Worm (Caenorhabditis elegans) whole organism, L1 larva: ENCODE results near the gene gmap-2.

Source experiments
- aly-2 ChIP-seq: fragments of 150-350 bp; optimal IDR thresholded peaks from 2 replicates; lab custom pipeline; 2014; ENCODE audit warnings: missing biosample characterization, missing genetic modification characterization
- ama-1 ChIP-seq: fragments of 150-350 bp; optimal IDR thresholded peaks from 2 replicates; lab custom pipeline; 2014
- blmp-1 ChIP-seq: fragments of 150-350 bp; optimal IDR thresholded peaks from 2 replicates; lab custom pipeline; 2014; ENCODE audit warnings: missing biosample characterization, missing genetic modification characterization
- egl-27 ChIP-seq, 2 experiments: fragments of 150-350 bp in 1 of 2; sonication (generic microtip); optimal IDR thresholded peaks; 3 replicates each; lab custom pipeline; 2017 to 2018; ENCODE audit warnings: missing biosample characterization in 2 of 2, missing genetic modification characterization in 2 of 2, missing genetic modification reagents in 2 of 2
- nhr-11 ChIP-seq: fragments of 150-350 bp; optimal IDR thresholded peaks from 2 replicates; lab custom pipeline; 2014; ENCODE audit warnings: missing biosample characterization, missing genetic modification characterization
- nhr-237 ChIP-seq: fragments of 150-350 bp; optimal IDR thresholded peaks from 2 replicates; lab custom pipeline; 2014; ENCODE audit warnings: missing biosample characterization, missing genetic modification characterization
- nhr-28 ChIP-seq: fragments of 150-350 bp; optimal IDR thresholded peaks from 2 replicates; lab custom pipeline; 2014; ENCODE audit warnings: missing biosample characterization, missing genetic modification characterization
- nhr-71 ChIP-seq: sonication (generic microtip); optimal IDR thresholded peaks from 2 replicates; lab custom pipeline; 2016; ENCODE audit warnings: mild to moderate bottlenecking, missing genetic modification characterization, moderate library complexity, missing compliant biosample characterization
- nhr-85 ChIP-seq: sonication (generic microtip); peaks from one replicate; lab custom pipeline; 2016; ENCODE audit warnings: missing genetic modification characterization, inconsistent platforms, missing compliant biosample characterization
- pqm-1 ChIP-seq: sonication (generic microtip); optimal IDR thresholded peaks from 3 replicates; lab custom pipeline; 2017; ENCODE audit warnings: missing biosample characterization, missing genetic modification characterization
- snpc-4 ChIP-seq: fragments of 150-350 bp; optimal IDR thresholded peaks from 2 replicates; lab custom pipeline; 2014; ENCODE audit warnings: missing biosample characterization, missing genetic modification characterization
- unc-62 ChIP-seq: fragments of 150-350 bp; optimal IDR thresholded peaks from 2 replicates; lab custom pipeline; 2014; ENCODE audit warnings: missing biosample characterization, missing genetic modification reagents, missing genetic modification characterization
- zag-1 ChIP-seq: fragments of 150-350 bp; optimal IDR thresholded peaks from 2 replicates; lab custom pipeline; 2014; ENCODE audit warnings: missing biosample characterization, missing genetic modification characterization
- ztf-4 ChIP-seq: fragments of 150-350 bp; optimal IDR thresholded peaks from 2 replicates; lab custom pipeline; 2014; ENCODE audit warnings: missing biosample characterization, missing genetic modification characterization

DNA sequence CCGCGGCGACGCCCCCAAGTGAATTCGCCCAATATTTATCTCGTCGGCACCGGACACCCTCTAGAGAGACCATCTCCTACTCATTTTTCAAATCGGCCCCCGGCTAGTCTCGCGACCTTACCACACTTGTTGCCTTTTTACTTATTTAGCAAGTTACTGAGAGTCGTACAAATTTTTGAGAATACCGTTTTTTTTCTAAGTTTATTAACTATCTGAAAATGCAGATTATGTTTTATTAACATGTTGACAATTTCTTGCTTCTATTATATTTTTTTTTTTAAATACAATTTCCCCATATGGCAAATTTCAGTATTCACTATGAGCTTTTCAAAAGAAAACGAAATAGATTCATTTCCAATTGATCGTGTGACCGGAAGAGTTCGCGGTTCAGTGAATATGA is 33.7 kb upstream of the gmap-2 start, which contains the start of the genes F11C1.4 and F11C1.10:
- no peak for TF ChIP-seq ztf-4 (tag; lab: Kevin White, UChicago)
- no peak for TF ChIP-seq zag-1 (tag; lab: Kevin White, UChicago)
- TF ChIP-seq nhr-28 (tag; lab: Kevin White, UChicago), result no peak
- TF ChIP-seq unc-62 (GFP tag; lab: Kevin White, UChicago), result no peak
- TF ChIP-seq aly-2 (tag; lab: Kevin White, UChicago), result no peak
- no peak for TF ChIP-seq nhr-85
- no peak for TF ChIP-seq ama-1 (lab: Kevin White, UChicago)
- TF ChIP-seq nhr-237 (tag; lab: Kevin White, UChicago), result no peak
- no peak for TF ChIP-seq egl-27 (tag; optimal IDR thresholded peaks at IDR 0.05; lab: Kevin White, UChicago)
- no peak for TF ChIP-seq nhr-11 (tag; lab: Kevin White, UChicago)
- TF ChIP-seq snpc-4, result no peak
- no peak for TF ChIP-seq pqm-1 (tag; lab: Kevin White, UChicago)
- no peak for TF ChIP-seq blmp-1 (tag; lab: Kevin White, UChicago)
- no peak for TF ChIP-seq nhr-71 (tag; lab: Kevin White, UChicago)
